Worm (Caenorhabditis elegans) whole organism, L4 larva: ENCODE results near the gene vdac-1.

Experiments used
- F26F4.8 ChIP-seq: fragments of 200-800 bp; sonication (Bioruptor generic); conservative IDR thresholded peaks from 2 replicates; pipeline ENCODE4 v1.3.6; 2022; ENCODE audit warnings: missing genetic modification characterization, missing compliant biosample characterization
- F37D6.2 ChIP-seq: sonication (generic microtip); optimal IDR thresholded peaks from 2 replicates; lab custom pipeline; 2016; ENCODE audit warnings: mild to moderate bottlenecking, missing genetic modification characterization, missing compliant biosample characterization
- F49E8.2 ChIP-seq: sonication (generic microtip); optimal IDR thresholded peaks from 2 replicates; lab custom pipeline; 2016; ENCODE audit warnings: missing compliant biosample characterization, mild to moderate bottlenecking, missing genetic modification characterization, borderline replicate concordance
- T26A8.4 ChIP-seq: fragments of 200-800 bp; sonication (Bioruptor generic); IDR thresholded peaks from 2 replicates; pipeline ENCODE4 v1.3.6; 2022; ENCODE audit warnings: missing genetic modification characterization, missing compliant biosample characterization
- Y48G9A.11 ChIP-seq: fragments of 200-800 bp; sonication (Bioruptor generic); IDR thresholded peaks from 2 replicates; pipeline ENCODE4 v1.3.6; 2022; ENCODE audit warnings: missing genetic modification reagents, missing genetic modification characterization, missing compliant biosample characterization
- Y5F2A.4 ChIP-seq: fragments of 200-800 bp; sonication (Bioruptor generic); optimal IDR thresholded peaks from 2 replicates; lab custom pipeline; 2018; ENCODE audit warnings: mild to moderate bottlenecking, missing genetic modification characterization, missing compliant biosample characterization
- Y75B8A.6 ChIP-seq: fragments of 200-800 bp; sonication (Bioruptor generic); IDR thresholded peaks from 2 replicates; pipeline ENCODE4 v1.3.6; 2022; ENCODE audit warnings: missing genetic modification reagents, missing genetic modification characterization, missing compliant biosample characterization
- ZK546.5 ChIP-seq, 2 experiments: sonication (generic microtip); optimal IDR thresholded peaks; 2 replicates each; lab custom pipeline; 2017; ENCODE audit warnings: missing biosample characterization in 2 of 2, missing genetic modification characterization in 2 of 2
- arid-1 ChIP-seq: fragments of 200-800 bp; sonication (Bioruptor generic); conservative IDR thresholded peaks from 2 replicates; pipeline ENCODE4 v1.3.6; 2022; ENCODE audit warnings: missing genetic modification reagents, missing genetic modification characterization, missing compliant biosample characterization
- ceh-20 ChIP-seq: fragments of 200-800 bp; sonication (Bioruptor generic); IDR thresholded peaks from 2 replicates; pipeline ENCODE4 v1.3.6; 2022; ENCODE audit warnings: missing genetic modification reagents, missing genetic modification characterization, missing compliant biosample characterization
- ceh-28 ChIP-seq: fragments of 150-350 bp; optimal IDR thresholded peaks from 2 replicates; lab custom pipeline; 2014; ENCODE audit warnings: missing biosample characterization, missing genetic modification reagents, missing genetic modification characterization
- ceh-32 ChIP-seq: sonication (generic microtip); optimal IDR thresholded peaks from 2 replicates; lab custom pipeline; 2016; ENCODE audit warnings: mild to moderate bottlenecking, missing genetic modification characterization, missing compliant biosample characterization; ENCODE audit not compliant: poor library complexity
- ceh-44 ChIP-seq: fragments of 200-800 bp; sonication (Bioruptor generic); IDR thresholded peaks from 2 replicates; pipeline ENCODE4 v1.3.6; 2022; ENCODE audit warnings: missing genetic modification reagents, missing genetic modification characterization, missing compliant biosample characterization
- cey-2 ChIP-seq: sonication (generic microtip); optimal IDR thresholded peaks from 3 replicates; lab custom pipeline; 2017; ENCODE audit warnings: missing genetic modification characterization, mild to moderate bottlenecking, missing compliant biosample characterization, antibody characterized with exemption, borderline replicate concordance; ENCODE audit not compliant: insufficient read depth
- ctbp-1 ChIP-seq: fragments of 200-800 bp; sonication (Bioruptor generic); IDR thresholded peaks from 2 replicates; pipeline ENCODE4 v1.3.6; 2022; ENCODE audit warnings: missing genetic modification reagents, missing genetic modification characterization, missing compliant biosample characterization
- daf-12 ChIP-seq: fragments of 150-350 bp; optimal IDR thresholded peaks from 2 replicates; lab custom pipeline; 2014; ENCODE audit warnings: missing biosample characterization, missing genetic modification reagents, missing genetic modification characterization
- daf-19 ChIP-seq: fragments of 200-800 bp; sonication (Bioruptor generic); conservative IDR thresholded peaks from 2 replicates; pipeline ENCODE4 v1.3.6; 2022; ENCODE audit warnings: missing genetic modification characterization, missing compliant biosample characterization
- daf-8 ChIP-seq: fragments of 200-800 bp; sonication (Bioruptor generic); IDR thresholded peaks from 2 replicates; pipeline ENCODE4 v1.3.6; 2022; ENCODE audit warnings: missing genetic modification characterization, missing compliant biosample characterization
- dmd-8 ChIP-seq: fragments of 200-800 bp; sonication (Bioruptor generic); IDR thresholded peaks from 2 replicates; pipeline ENCODE4 v1.3.6; 2022; ENCODE audit warnings: missing genetic modification characterization, missing compliant biosample characterization
- duxl-1 ChIP-seq: sonication (generic microtip); optimal IDR thresholded peaks from 2 replicates; lab custom pipeline; 2016; ENCODE audit warnings: mild to moderate bottlenecking, missing genetic modification characterization, moderate library complexity, missing compliant biosample characterization; ENCODE audit not compliant: poor library complexity
- dve-1 ChIP-seq: sonication (generic microtip); optimal IDR thresholded peaks from 2 replicates; lab custom pipeline; 2017; ENCODE audit warnings: antibody characterized with exemption, mild to moderate bottlenecking, missing genetic modification characterization, missing compliant biosample characterization; ENCODE audit not compliant: insufficient read depth
- egl-27 ChIP-seq: sonication (generic microtip); optimal IDR thresholded peaks from 3 replicates; lab custom pipeline; 2017; ENCODE audit warnings: missing biosample characterization, missing genetic modification reagents, missing genetic modification characterization
- hlh-11 ChIP-seq: fragments of 200-800 bp; sonication (Bioruptor generic); optimal IDR thresholded peaks from 2 replicates; lab custom pipeline; 2018; ENCODE audit warnings: mild to moderate bottlenecking, missing genetic modification characterization, missing compliant biosample characterization
- hlh-30 ChIP-seq: sonication (generic microtip); optimal IDR thresholded peaks from 2 replicates; lab custom pipeline; 2017; ENCODE audit warnings: antibody characterized with exemption, mild to moderate bottlenecking, missing genetic modification characterization, missing compliant biosample characterization; ENCODE audit not compliant: insufficient read depth
- lin-13 ChIP-seq: fragments of 150-350 bp; optimal IDR thresholded peaks from 2 replicates; lab custom pipeline; 2014; ENCODE audit warnings: missing biosample characterization, missing genetic modification reagents, missing genetic modification characterization
- lin-15B ChIP-seq: fragments of 150-350 bp; sonication (generic microtip); optimal IDR thresholded peaks from 3 replicates; lab custom pipeline; 2014; ENCODE audit warnings: missing biosample characterization, missing genetic modification characterization
- lir-3 ChIP-seq: sonication (generic microtip); optimal IDR thresholded peaks from 2 replicates; lab custom pipeline; 2016; ENCODE audit warnings: mild to moderate bottlenecking, missing genetic modification characterization, missing compliant biosample characterization
- madf-5 ChIP-seq, 2 experiments: fragments of 200-800 bp; sonication (Bioruptor generic); IDR thresholded peaks; 2 replicates each; pipeline ENCODE4 v1.3.6; 2022; ENCODE audit warnings: missing compliant biosample characterization in 2 of 2, missing genetic modification characterization in 2 of 2
- mdl-1 ChIP-seq, 2 experiments: fragments of 150-350 bp in 1 of 2; sonication (generic microtip) in 1 of 2; optimal IDR thresholded peaks; 2 replicates each; lab custom pipeline; 2014 to 2017; ENCODE audit warnings: missing biosample characterization in 2 of 2, missing genetic modification characterization in 2 of 2
- mdt-29 ChIP-seq: fragments of 200-800 bp; sonication (Bioruptor generic); IDR thresholded peaks from 2 replicates; pipeline ENCODE4 v1.3.6; 2022; ENCODE audit warnings: missing genetic modification reagents, missing genetic modification characterization, missing compliant biosample characterization
- mes-2 ChIP-seq: sonication (generic microtip); optimal IDR thresholded peaks from 2 replicates; lab custom pipeline; 2016; ENCODE audit warnings: missing genotype, mild to moderate bottlenecking, missing genetic modification characterization, missing compliant biosample characterization; ENCODE audit not compliant: poor library complexity, severe bottlenecking
- mxl-3 ChIP-seq: fragments of 200-800 bp; sonication (Bioruptor generic); optimal IDR thresholded peaks from 2 replicates; lab custom pipeline; 2018; ENCODE audit warnings: mild to moderate bottlenecking, missing genetic modification characterization, missing compliant biosample characterization
- nhr-11 ChIP-seq: fragments of 150-350 bp; optimal IDR thresholded peaks from 2 replicates; lab custom pipeline; 2014; ENCODE audit warnings: missing biosample characterization, missing genetic modification characterization
- nhr-41 ChIP-seq: fragments of 200-800 bp; sonication (Bioruptor generic); IDR thresholded peaks from 2 replicates; pipeline ENCODE4 v1.3.6; 2022; ENCODE audit warnings: missing genetic modification reagents, missing genetic modification characterization, missing compliant biosample characterization
- nhr-48 ChIP-seq: sonication (generic microtip); optimal IDR thresholded peaks from 2 replicates; lab custom pipeline; 2016; ENCODE audit warnings: mild to moderate bottlenecking, missing genetic modification characterization, missing compliant biosample characterization
- nhr-76 ChIP-seq: fragments of 150-350 bp; optimal IDR thresholded peaks from 2 replicates; lab custom pipeline; 2014; ENCODE audit warnings: missing biosample characterization, missing genetic modification characterization
- pha-4 ChIP-seq, 2 experiments: fragments of 150-350 bp in 1 of 2; fragments of 200-800 bp in 1 of 2; sonication (Bioruptor generic) in 1 of 2; IDR thresholded peaks in 1 of 2; optimal IDR thresholded peaks in 1 of 2; 2 replicates each; pipeline versions ENCODE4 v1.3.6 to Lab custom; 2014 to 2022; ENCODE audit warnings: missing genetic modification characterization in 2 of 2, missing genetic modification reagents in 2 of 2, missing biosample characterization in 1 of 2, missing compliant biosample characterization in 1 of 2
- saeg-2 ChIP-seq: fragments of 200-800 bp; sonication (Bioruptor generic); IDR thresholded peaks from 2 replicates; pipeline ENCODE4 v1.3.6; 2022; ENCODE audit warnings: missing genetic modification reagents, missing genetic modification characterization, missing compliant biosample characterization
- sdz-12 ChIP-seq: fragments of 200-800 bp; sonication (Bioruptor generic); optimal IDR thresholded peaks from 2 replicates; lab custom pipeline; 2018; ENCODE audit warnings: mild to moderate bottlenecking, missing genetic modification characterization, missing compliant biosample characterization
- skn-1 ChIP-seq: fragments of 150-350 bp; optimal IDR thresholded peaks from 2 replicates; lab custom pipeline; 2014; ENCODE audit warnings: missing biosample characterization, missing genetic modification characterization
- spr-1 ChIP-seq: sonication (generic microtip); optimal IDR thresholded peaks from 2 replicates; lab custom pipeline; 2016; ENCODE audit warnings: mild to moderate bottlenecking, missing genetic modification characterization, missing compliant biosample characterization
- spr-3 ChIP-seq: fragments of 200-800 bp; sonication (Bioruptor generic); optimal IDR thresholded peaks from 2 replicates; lab custom pipeline; 2018; ENCODE audit warnings: mild to moderate bottlenecking, missing genetic modification characterization, missing compliant biosample characterization
- unc-62 ChIP-seq, 3 experiments: fragments of 150-350 bp in 1 of 3; sonication (generic microtip); optimal IDR thresholded peaks in 2 of 3; peaks in 1 of 3; 1 replicate in 1 of 3; 2 replicates in 2 of 3; lab custom pipeline; 2014 to 2017; ENCODE audit warnings: missing biosample characterization in 3 of 3, missing genetic modification characterization in 3 of 3, missing genetic modification reagents in 3 of 3, missing genotype in 1 of 3
- vab-7 ChIP-seq: fragments of 200-800 bp; sonication (Bioruptor generic); IDR thresholded peaks from 2 replicates; pipeline ENCODE4 v1.3.6; 2022; ENCODE audit warnings: missing genetic modification reagents, missing genetic modification characterization, missing compliant biosample characterization
- zfp-3 ChIP-seq: fragments of 200-800 bp; sonication (Bioruptor generic); conservative IDR thresholded peaks from 2 replicates; pipeline ENCODE4 v1.3.6; 2022; ENCODE audit warnings: missing genetic modification reagents, missing genetic modification characterization, missing compliant biosample characterization
- zip-11 ChIP-seq: fragments of 200-800 bp; sonication (Bioruptor generic); IDR thresholded peaks from 2 replicates; pipeline ENCODE4 v1.3.6; 2022; ENCODE audit warnings: missing genetic modification characterization, missing compliant biosample characterization
- zip-2 ChIP-seq: fragments of 150-350 bp; optimal IDR thresholded peaks from 2 replicates; lab custom pipeline; 2014; ENCODE audit warnings: missing biosample characterization, missing genetic modification characterization
- ztf-11 ChIP-seq: fragments of 150-350 bp; optimal IDR thresholded peaks from 2 replicates; lab custom pipeline; 2014; ENCODE audit warnings: missing biosample characterization, missing genetic modification characterization
- ztf-7 ChIP-seq: fragments of 150-350 bp; optimal IDR thresholded peaks from 2 replicates; lab custom pipeline; 2014; ENCODE audit warnings: missing biosample characterization, missing genetic modification characterization

Gene vdac-1

ce11 chrIV:7520841-7521240, 13.2 kb upstream of the vdac-1 start:
- TF ChIP-seq sdz-12 (GFP tag; lab: Kevin White, UChicago) (no peak), dve-1 (tag; lab: Kevin White, UChicago) (peak; percentile 20), nhr-11 (tag; lab: Kevin White, UChicago) (no peak), Y48G9A.11 (GFP tag; lab: Robert Waterston, UW) (no peak), mdt-29 (GFP tag; lab: Robert Waterston, UW) (no peak), daf-12 (tag; lab: Kevin White, UChicago) (no peak), spr-1 (no peak), daf-19 (GFP tag; lab: Robert Waterston, UW) (no peak), ctbp-1 (GFP tag; lab: Robert Waterston, UW) (no peak), zip-2 (tag; lab: Kevin White, UChicago) (no peak), egl-27 (tag; lab: Kevin White, UChicago) (no peak), ZK546.5 (tag; optimal IDR thresholded peaks at IDR 0.05; lab: Kevin White, UChicago) (no peak), daf-8 (GFP tag; lab: Robert Waterston, UW) (no peak), zfp-3 (no peak), Y5F2A.4 (GFP tag; lab: Kevin White, UChicago) (no peak), pha-4 (GFP tag; IDR thresholded peaks at IDR 0.05; lab: Robert Waterston, UW) (no peak), pha-4 (tag; optimal IDR thresholded peaks at IDR 0.05; lab: Kevin White, UChicago) (no peak), F26F4.8 (GFP tag; lab: Robert Waterston, UW) (no peak), hlh-30 (tag; lab: Kevin White, UChicago) (peak; percentile 34), lir-3 (tag; lab: Kevin White, UChicago) (no peak), saeg-2 (GFP tag; lab: Robert Waterston, UW) (no peak), T26A8.4 (GFP tag; lab: Robert Waterston, UW) (no peak), hlh-11 (tag; lab: Kevin White, UChicago) (peak; percentile 49), mxl-3 (GFP tag; lab: Kevin White, UChicago) (no peak), F49E8.2 (tag; lab: Kevin White, UChicago) (no peak), nhr-76 (no peak), nhr-41 (GFP tag; lab: Robert Waterston, UW) (no peak), vab-7 (no peak), mdl-1 (tag; optimal IDR thresholded peaks at IDR 0.05; lab: Kevin White, UChicago) (no peak), lin-15B (tag; lab: Kevin White, UChicago) (no peak), unc-62 (GFP tag; optimal IDR thresholded peaks at IDR 0.05 in 1 of 2; lab: Kevin White, UChicago) (peak in 1 of 2 experiments; percentile 25), unc-62 (tag; optimal IDR thresholded peaks at IDR 0.05; lab: Kevin White, UChicago) (no peak), dmd-8 (GFP tag; lab: Robert Waterston, UW) (no peak), skn-1 (tag; lab: Kevin White, UChicago) (no peak), Y75B8A.6 (GFP tag; lab: Robert Waterston, UW) (no peak), ceh-20 (GFP tag; lab: Robert Waterston, UW) (no peak), zip-11 (GFP tag; lab: Robert Waterston, UW) (no peak), arid-1 (GFP tag; lab: Robert Waterston, UW) (no peak), ceh-44 (GFP tag; lab: Robert Waterston, UW) (no peak), duxl-1 (tag; lab: Kevin White, UChicago) (no peak), cey-2 (tag; lab: Kevin White, UChicago) (no peak), mes-2 (tag; lab: Kevin White, UChicago) (no peak), ceh-32 (tag; lab: Kevin White, UChicago) (no peak), ztf-7 (tag; lab: Kevin White, UChicago) (no peak), ceh-28 (tag; lab: Kevin White, UChicago) (no peak), F37D6.2 (tag; lab: Kevin White, UChicago) (no peak), ztf-11 (tag; lab: Kevin White, UChicago) (no peak), nhr-48 (tag; lab: Kevin White, UChicago) (no peak), lin-13 (no peak), spr-3 (no peak), madf-5 (GFP tag; IDR thresholded peaks at IDR 0.05; lab: Robert Waterston, UW) (no peak)
